Worm (Caenorhabditis elegans) whole organism, late embryonic: ENCODE results near the gene C17A2.7.

Experiments
- F13H6.1 ChIP-seq: sonication (generic microtip); optimal IDR thresholded peaks from 2 replicates; lab custom pipeline; 2016; ENCODE audit warnings: missing genetic modification characterization, missing compliant biosample characterization
- T23F11.4 ChIP-seq: fragments of 200-800 bp; sonication (Bioruptor generic); optimal IDR thresholded peaks from 2 replicates; lab custom pipeline; 2018; ENCODE audit warnings: mild to moderate bottlenecking, missing genetic modification characterization, missing compliant biosample characterization
- Y22D7AL.16 ChIP-seq: sonication (generic microtip); optimal IDR thresholded peaks from 2 replicates; lab custom pipeline; 2016; ENCODE audit warnings: missing genetic modification characterization, missing compliant biosample characterization
- ahr-1 ChIP-seq: sonication (generic microtip); optimal IDR thresholded peaks from 2 replicates; lab custom pipeline; 2016; ENCODE audit warnings: missing genetic modification characterization, missing compliant biosample characterization
- ceh-14 ChIP-seq: sonication (generic microtip); optimal IDR thresholded peaks from 2 replicates; lab custom pipeline; 2016; ENCODE audit warnings: missing genotype, missing genetic modification characterization, missing compliant biosample characterization
- ceh-18 ChIP-seq: sonication (generic microtip); optimal IDR thresholded peaks from 2 replicates; lab custom pipeline; 2016; ENCODE audit warnings: missing genetic modification characterization, missing compliant biosample characterization
- ceh-19 ChIP-seq: fragments of 200-800 bp; sonication (Bioruptor generic); optimal IDR thresholded peaks from 2 replicates; lab custom pipeline; 2018; ENCODE audit warnings: mild to moderate bottlenecking, missing genetic modification characterization, missing compliant biosample characterization
- ceh-24 ChIP-seq: sonication (generic microtip); optimal IDR thresholded peaks from 2 replicates; lab custom pipeline; 2016; ENCODE audit warnings: mild to moderate bottlenecking, missing genetic modification characterization, missing compliant biosample characterization
- ceh-31 ChIP-seq: sonication (generic microtip); optimal IDR thresholded peaks from 2 replicates; lab custom pipeline; 2016; ENCODE audit warnings: missing genetic modification characterization, missing compliant biosample characterization
- ceh-6 ChIP-seq: fragments of 200-800 bp; sonication (Bioruptor generic); optimal IDR thresholded peaks from 2 replicates; lab custom pipeline; 2018; ENCODE audit warnings: mild to moderate bottlenecking, missing genetic modification characterization, missing compliant biosample characterization
- che-1 ChIP-seq: sonication (generic microtip); optimal IDR thresholded peaks from 2 replicates; lab custom pipeline; 2016; ENCODE audit warnings: mild to moderate bottlenecking, missing genetic modification characterization, missing compliant biosample characterization
- dmd-4 ChIP-seq: sonication (generic microtip); optimal IDR thresholded peaks from 2 replicates; lab custom pipeline; 2016; ENCODE audit warnings: borderline replicate concordance, missing genetic modification characterization, missing compliant biosample characterization
- elt-2 ChIP-seq: sonication (generic microtip); optimal IDR thresholded peaks from 2 replicates; lab custom pipeline; 2016; ENCODE audit warnings: missing genetic modification reagents, missing genetic modification characterization, missing compliant biosample characterization
- hlh-13 ChIP-seq: fragments of 200-800 bp; sonication (Bioruptor generic); optimal IDR thresholded peaks from 2 replicates; lab custom pipeline; 2018; ENCODE audit warnings: mild to moderate bottlenecking, missing genetic modification characterization, missing compliant biosample characterization
- hlh-15 ChIP-seq: sonication (generic microtip); optimal IDR thresholded peaks from 2 replicates; lab custom pipeline; 2016; ENCODE audit warnings: missing genetic modification characterization, missing compliant biosample characterization
- hlh-30 ChIP-seq: sonication (generic microtip); optimal IDR thresholded peaks from 2 replicates; lab custom pipeline; 2017; ENCODE audit warnings: antibody characterized with exemption, missing genetic modification characterization, missing compliant biosample characterization; ENCODE audit not compliant: insufficient read depth
- madf-2 ChIP-seq: sonication (generic microtip); optimal IDR thresholded peaks from 2 replicates; lab custom pipeline; 2017; ENCODE audit warnings: missing genetic modification characterization, missing compliant biosample characterization
- mec-3 ChIP-seq: sonication (generic microtip); optimal IDR thresholded peaks from 2 replicates; lab custom pipeline; 2016; ENCODE audit warnings: borderline replicate concordance, missing genetic modification characterization, missing compliant biosample characterization
- odd-2 ChIP-seq: sonication (generic microtip); optimal IDR thresholded peaks from 2 replicates; lab custom pipeline; 2017; ENCODE audit warnings: antibody characterized with exemption, mild to moderate bottlenecking, missing genetic modification characterization, missing compliant biosample characterization
- pat-9 ChIP-seq: fragments of 200-800 bp; sonication (Bioruptor generic); optimal IDR thresholded peaks from 2 replicates; lab custom pipeline; 2018; ENCODE audit warnings: mild to moderate bottlenecking, missing genetic modification characterization, moderate library complexity, missing compliant biosample characterization
- pax-1 ChIP-seq: fragments of 150-350 bp; optimal IDR thresholded peaks from 2 replicates; lab custom pipeline; 2014; ENCODE audit warnings: missing biosample characterization, missing genetic modification characterization
- pha-4 ChIP-seq: fragments of 150-350 bp; optimal IDR thresholded peaks from 2 replicates; lab custom pipeline; 2018; ENCODE audit warnings: missing biosample characterization, missing genetic modification reagents, missing genetic modification characterization
- pros-1 ChIP-seq: fragments of 150-350 bp; optimal IDR thresholded peaks from 2 replicates; lab custom pipeline; 2014; ENCODE audit warnings: missing biosample characterization, missing genetic modification reagents, missing genetic modification characterization
- ref-2 ChIP-seq: sonication (generic microtip); optimal IDR thresholded peaks from 2 replicates; lab custom pipeline; 2016; ENCODE audit warnings: missing genetic modification characterization, missing compliant biosample characterization
- rnt-1 ChIP-seq: sonication (generic microtip); optimal IDR thresholded peaks from 2 replicates; lab custom pipeline; 2016; ENCODE audit warnings: missing genetic modification characterization, missing compliant biosample characterization
- sox-2 ChIP-seq: fragments of 200-800 bp; sonication (Bioruptor generic); IDR thresholded peaks from 2 replicates; pipeline ENCODE4 v1.3.6; 2022; ENCODE audit warnings: missing genetic modification reagents, missing genetic modification characterization, missing compliant biosample characterization
- tbx-2 ChIP-seq: sonication (generic microtip); optimal IDR thresholded peaks from 2 replicates; lab custom pipeline; 2016; ENCODE audit warnings: missing genetic modification characterization, missing compliant biosample characterization
- ttx-3 ChIP-seq: sonication (generic microtip); optimal IDR thresholded peaks from 2 replicates; lab custom pipeline; 2016; ENCODE audit warnings: missing genetic modification reagents, missing genetic modification characterization, missing compliant biosample characterization
- unc-42 ChIP-seq: sonication (generic microtip); optimal IDR thresholded peaks from 2 replicates; lab custom pipeline; 2016; ENCODE audit warnings: missing genotype, missing genetic modification characterization, missing compliant biosample characterization
- unc-55 ChIP-seq: sonication (generic microtip); optimal IDR thresholded peaks from 2 replicates; lab custom pipeline; 2017; ENCODE audit warnings: missing biosample characterization, missing genetic modification reagents, missing genetic modification characterization
- unc-86 ChIP-seq: sonication (generic microtip); optimal IDR thresholded peaks from 2 replicates; lab custom pipeline; 2016; ENCODE audit warnings: missing genetic modification characterization, missing compliant biosample characterization
- zip-5 ChIP-seq: sonication (generic microtip); optimal IDR thresholded peaks from 2 replicates; lab custom pipeline; 2016; ENCODE audit warnings: missing genetic modification characterization, missing compliant biosample characterization

C17A2.7 gene

DNA sequence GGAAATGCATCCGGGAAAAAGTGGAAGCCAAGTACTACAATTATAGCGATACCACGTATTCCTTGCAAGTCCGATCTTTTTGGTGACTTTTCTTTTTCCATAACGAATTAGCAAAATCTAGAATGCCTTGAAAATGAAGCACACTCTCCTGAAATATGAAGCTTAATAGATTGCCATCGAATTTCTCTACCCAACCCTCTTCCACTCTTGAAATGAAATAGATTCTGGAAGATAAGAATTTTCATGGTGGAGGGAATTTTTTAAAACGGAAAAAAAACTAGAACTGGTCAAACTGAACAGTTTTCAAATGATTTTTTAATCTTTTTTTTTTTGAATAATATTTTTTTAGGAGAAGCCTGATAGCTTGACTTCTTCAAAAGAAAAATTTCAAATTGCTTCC, 17.6 kb upstream of the C17A2.7 start, which contains the start of gene oac-11:
Gene oac-11 (minus strand): TSS at position 101 of the 400 bp plus-strand sequence.
- no peak for TF ChIP-seq ceh-24
- TF ChIP-seq sox-2 (GFP tag; lab: Robert Waterston, UW) = no peak
- TF ChIP-seq ceh-14 (tag; lab: Kevin White, UChicago) = no peak
- no peak for TF ChIP-seq ref-2 (tag; lab: Kevin White, UChicago)
- TF ChIP-seq unc-42 (tag; lab: Kevin White, UChicago) = no peak
- TF ChIP-seq mec-3 (tag; lab: Kevin White, UChicago) = no peak
- TF ChIP-seq zip-5 (tag; lab: Kevin White, UChicago) = no peak
- TF ChIP-seq hlh-30 (tag; lab: Kevin White, UChicago) = no peak
- no peak for TF ChIP-seq F13H6.1 (tag; lab: Kevin White, UChicago)
- no peak for TF ChIP-seq unc-86 (tag; lab: Kevin White, UChicago)
- no peak for TF ChIP-seq hlh-15 (tag; lab: Kevin White, UChicago)
- TF ChIP-seq, all 69 proteins: peak for 0

- no peak for TF ChIP-seq tbx-2 (tag; lab: Kevin White, UChicago)
- TF ChIP-seq madf-2 (tag; lab: Kevin White, UChicago) = no peak
Measured at ce11 chrII:3852654-3853053, 9.4 kb upstream of the C17A2.7 start, which contains the start of gene nhr-257. nhr-257 (plus strand) TSS chrII:3852954.

- TF ChIP-seq T23F11.4 (GFP tag; lab: Kevin White, UChicago) = no peak
- TF ChIP-seq unc-42 (tag; lab: Kevin White, UChicago) = no peak
- TF ChIP-seq rnt-1 = no peak
- no peak for TF ChIP-seq elt-2 (tag; lab: Kevin White, UChicago)
- TF ChIP-seq hlh-30 (tag; lab: Kevin White, UChicago) = no peak
- TF ChIP-seq odd-2 (tag; lab: Kevin White, UChicago) = no peak
- TF ChIP-seq ceh-18 (tag; lab: Kevin White, UChicago) = no peak
- no peak for TF ChIP-seq unc-55 (GFP tag; lab: Kevin White, UChicago)
- TF ChIP-seq pha-4 = no peak
- no peak for TF ChIP-seq ceh-31 (tag; lab: Kevin White, UChicago)
Measured at ce11 chrII:3850655-3851054, 7.5 kb upstream of the C17A2.7 start, which contains the start of gene nhr-72. nhr-72 (minus strand) TSS chrII:3850755.

- TF ChIP-seq Y22D7AL.16 (tag; lab: Kevin White, UChicago) = no peak
- TF ChIP-seq ceh-19 (GFP tag; lab: Kevin White, UChicago) = no peak
- TF ChIP-seq unc-42 (tag; lab: Kevin White, UChicago) = no peak
- no peak for TF ChIP-seq che-1 (tag; lab: Kevin White, UChicago)
- no peak for TF ChIP-seq F13H6.1 (tag; lab: Kevin White, UChicago)
- TF ChIP-seq ceh-18 (tag; lab: Kevin White, UChicago) = no peak
- TF ChIP-seq dmd-4 (tag; lab: Kevin White, UChicago) = no peak
- TF ChIP-seq pax-1 (tag; lab: Kevin White, UChicago) = no peak
- no peak for TF ChIP-seq ttx-3
- no peak for TF ChIP-seq hlh-15 (tag; lab: Kevin White, UChicago)
- TF ChIP-seq ceh-6 (GFP tag; lab: Kevin White, UChicago) = no peak
- no peak for TF ChIP-seq pat-9
- no peak for TF ChIP-seq unc-86 (tag; lab: Kevin White, UChicago)
- no peak for TF ChIP-seq hlh-13
Measured at ce11 chrII:3846028-3846427, 2.8 kb upstream of the C17A2.7 start, which contains the start of gene C17A2.2. C17A2.2 (plus strand) TSS chrII:3846328.

ce11 chrII:3839562-3839961, 3.6 kb downstream of the C17A2.7 start, which contains the start of gene C17A2.4:
C17A2.4 (plus strand) TSS chrII:3839862.
- TF ChIP-seq ceh-24 (no peak), ahr-1 (tag; lab: Kevin White, UChicago) (no peak), pros-1 (no peak)
